Worm (Caenorhabditis elegans) whole organism, L4 larva: Measurements from ENCODE around the gene Y57G11C.51.

Experiments
- F10B5.3 ChIP-seq: sonication (generic microtip); optimal IDR thresholded peaks from 2 replicates; lab custom pipeline; 2016; ENCODE audit warnings: mild to moderate bottlenecking, missing genetic modification characterization, missing compliant biosample characterization
- F49E8.2 ChIP-seq: sonication (generic microtip); optimal IDR thresholded peaks from 2 replicates; lab custom pipeline; 2016; ENCODE audit warnings: missing compliant biosample characterization, mild to moderate bottlenecking, missing genetic modification characterization, borderline replicate concordance
- R02D3.7 ChIP-seq: fragments of 150-350 bp; sonication (generic microtip); optimal IDR thresholded peaks from 3 replicates; lab custom pipeline; 2014; ENCODE audit warnings: missing biosample characterization, missing genetic modification characterization
- T20F7.1 ChIP-seq: fragments of 200-800 bp; sonication (Bioruptor generic); optimal IDR thresholded peaks from 2 replicates; lab custom pipeline; 2018; ENCODE audit warnings: mild to moderate bottlenecking, missing genetic modification characterization, missing compliant biosample characterization
- T26A8.4 ChIP-seq: fragments of 200-800 bp; sonication (Bioruptor generic); IDR thresholded peaks from 2 replicates; pipeline ENCODE4 v1.3.6; 2022; ENCODE audit warnings: missing genetic modification characterization, missing compliant biosample characterization
- Y48G9A.11 ChIP-seq: fragments of 200-800 bp; sonication (Bioruptor generic); IDR thresholded peaks from 2 replicates; pipeline ENCODE4 v1.3.6; 2022; ENCODE audit warnings: missing genetic modification reagents, missing genetic modification characterization, missing compliant biosample characterization
- Y75B8A.6 ChIP-seq: fragments of 200-800 bp; sonication (Bioruptor generic); IDR thresholded peaks from 2 replicates; pipeline ENCODE4 v1.3.6; 2022; ENCODE audit warnings: missing genetic modification reagents, missing genetic modification characterization, missing compliant biosample characterization
- ZK546.5 ChIP-seq, 2 experiments: sonication (generic microtip); optimal IDR thresholded peaks; 2 replicates each; lab custom pipeline; 2017; ENCODE audit warnings: missing biosample characterization in 2 of 2, missing genetic modification characterization in 2 of 2
- aly-2 ChIP-seq: sonication (generic microtip); optimal IDR thresholded peaks from 2 replicates; lab custom pipeline; 2018; ENCODE audit warnings: missing biosample characterization, missing genetic modification characterization
- ama-1 ChIP-seq: fragments of 150-350 bp; optimal IDR thresholded peaks from 2 replicates; lab custom pipeline; 2014; ENCODE audit warnings: inconsistent platforms, mixed read lengths
- arid-1 ChIP-seq: fragments of 200-800 bp; sonication (Bioruptor generic); conservative IDR thresholded peaks from 2 replicates; pipeline ENCODE4 v1.3.6; 2022; ENCODE audit warnings: missing genetic modification reagents, missing genetic modification characterization, missing compliant biosample characterization
- attf-4 ChIP-seq: sonication (generic microtip); optimal IDR thresholded peaks from 3 replicates; lab custom pipeline; 2017; ENCODE audit warnings: missing biosample characterization, missing genetic modification characterization
- ceh-82 ChIP-seq: sonication (generic microtip); optimal IDR thresholded peaks from 2 replicates; lab custom pipeline; 2017; ENCODE audit warnings: missing biosample characterization, missing genetic modification characterization
- ces-1 ChIP-seq: fragments of 150-350 bp; sonication (generic microtip); optimal IDR thresholded peaks from 4 replicates; lab custom pipeline; 2014; ENCODE audit warnings: missing biosample characterization, missing genetic modification reagents, missing genetic modification characterization
- ctbp-1 ChIP-seq: fragments of 200-800 bp; sonication (Bioruptor generic); IDR thresholded peaks from 2 replicates; pipeline ENCODE4 v1.3.6; 2022; ENCODE audit warnings: missing genetic modification reagents, missing genetic modification characterization, missing compliant biosample characterization
- daf-16 ChIP-seq, 3 experiments: sonication (generic microtip); optimal IDR thresholded peaks; 2 replicates each; lab custom pipeline; 2016 to 2017; ENCODE audit warnings: missing genetic modification characterization in 3 of 3, missing genetic modification reagents in 3 of 3, mild to moderate bottlenecking in 2 of 3, missing compliant biosample characterization in 2 of 3, missing biosample characterization in 1 of 3, moderate library complexity in 1 of 3
- dmd-8 ChIP-seq: fragments of 200-800 bp; sonication (Bioruptor generic); IDR thresholded peaks from 2 replicates; pipeline ENCODE4 v1.3.6; 2022; ENCODE audit warnings: missing genetic modification characterization, missing compliant biosample characterization
- duxl-1 ChIP-seq: sonication (generic microtip); optimal IDR thresholded peaks from 2 replicates; lab custom pipeline; 2016; ENCODE audit warnings: mild to moderate bottlenecking, missing genetic modification characterization, moderate library complexity, missing compliant biosample characterization; ENCODE audit not compliant: poor library complexity
- dve-1 ChIP-seq: sonication (generic microtip); optimal IDR thresholded peaks from 2 replicates; lab custom pipeline; 2017; ENCODE audit warnings: antibody characterized with exemption, mild to moderate bottlenecking, missing genetic modification characterization, missing compliant biosample characterization; ENCODE audit not compliant: insufficient read depth
- egl-27 ChIP-seq: sonication (generic microtip); optimal IDR thresholded peaks from 3 replicates; lab custom pipeline; 2017; ENCODE audit warnings: missing biosample characterization, missing genetic modification reagents, missing genetic modification characterization
- fos-1 ChIP-seq: fragments of 150-350 bp; optimal IDR thresholded peaks from 2 replicates; lab custom pipeline; 2014; ENCODE audit warnings: missing biosample characterization, missing genetic modification characterization
- gei-8 ChIP-seq: fragments of 200-800 bp; sonication (Bioruptor generic); optimal IDR thresholded peaks from 2 replicates; lab custom pipeline; 2018; ENCODE audit warnings: mild to moderate bottlenecking, missing genetic modification characterization, missing compliant biosample characterization
- hlh-30 ChIP-seq: sonication (generic microtip); optimal IDR thresholded peaks from 2 replicates; lab custom pipeline; 2017; ENCODE audit warnings: antibody characterized with exemption, mild to moderate bottlenecking, missing genetic modification characterization, missing compliant biosample characterization; ENCODE audit not compliant: insufficient read depth
- jun-1 ChIP-seq: fragments of 150-350 bp; optimal IDR thresholded peaks from 2 replicates; lab custom pipeline; 2014; ENCODE audit warnings: missing biosample characterization, missing genetic modification reagents, missing genetic modification characterization
- lim-7 ChIP-seq: fragments of 200-800 bp; sonication (Bioruptor generic); IDR thresholded peaks from 2 replicates; pipeline ENCODE4 v1.3.6; 2022; ENCODE audit warnings: missing genetic modification characterization, missing compliant biosample characterization
- lin-13 ChIP-seq: fragments of 150-350 bp; optimal IDR thresholded peaks from 2 replicates; lab custom pipeline; 2014; ENCODE audit warnings: missing biosample characterization, missing genetic modification reagents, missing genetic modification characterization
- lin-38 ChIP-seq: fragments of 200-800 bp; sonication (Bioruptor generic); IDR thresholded peaks from 2 replicates; pipeline ENCODE4 v1.3.6; 2022; ENCODE audit warnings: missing genetic modification reagents, missing genetic modification characterization, missing compliant biosample characterization
- madf-5 ChIP-seq, 2 experiments: fragments of 200-800 bp; sonication (Bioruptor generic); IDR thresholded peaks; 2 replicates each; pipeline ENCODE4 v1.3.6; 2022; ENCODE audit warnings: missing compliant biosample characterization in 2 of 2, missing genetic modification characterization in 2 of 2
- madf-9 ChIP-seq: fragments of 200-800 bp; sonication (Bioruptor generic); conservative IDR thresholded peaks from 2 replicates; pipeline ENCODE4 v1.3.6; 2022; ENCODE audit warnings: missing genetic modification reagents, missing genetic modification characterization, missing compliant biosample characterization
- mdl-1 ChIP-seq, 2 experiments: fragments of 150-350 bp in 1 of 2; sonication (generic microtip) in 1 of 2; optimal IDR thresholded peaks; 2 replicates each; lab custom pipeline; 2014 to 2017; ENCODE audit warnings: missing biosample characterization in 2 of 2, missing genetic modification characterization in 2 of 2
- mes-2 ChIP-seq: sonication (generic microtip); optimal IDR thresholded peaks from 2 replicates; lab custom pipeline; 2016; ENCODE audit warnings: missing genotype, mild to moderate bottlenecking, missing genetic modification characterization, missing compliant biosample characterization; ENCODE audit not compliant: poor library complexity, severe bottlenecking
- mxl-3 ChIP-seq: fragments of 200-800 bp; sonication (Bioruptor generic); optimal IDR thresholded peaks from 2 replicates; lab custom pipeline; 2018; ENCODE audit warnings: mild to moderate bottlenecking, missing genetic modification characterization, missing compliant biosample characterization
- nhr-102 ChIP-seq: sonication (generic microtip); optimal IDR thresholded peaks from 2 replicates; lab custom pipeline; 2016; ENCODE audit warnings: mild to moderate bottlenecking, missing genetic modification characterization, moderate library complexity, missing compliant biosample characterization
- nhr-11 ChIP-seq: fragments of 150-350 bp; optimal IDR thresholded peaks from 2 replicates; lab custom pipeline; 2014; ENCODE audit warnings: missing biosample characterization, missing genetic modification characterization
- nhr-111 ChIP-seq: fragments of 200-800 bp; sonication (Bioruptor generic); optimal IDR thresholded peaks from 2 replicates; lab custom pipeline; 2018; ENCODE audit warnings: mild to moderate bottlenecking, missing genetic modification characterization, missing compliant biosample characterization
- nhr-237 ChIP-seq: sonication (generic microtip); optimal IDR thresholded peaks from 2 replicates; lab custom pipeline; 2017; ENCODE audit warnings: missing biosample characterization, missing genetic modification characterization
- nhr-25 ChIP-seq: sonication (generic microtip); optimal IDR thresholded peaks from 2 replicates; lab custom pipeline; 2017; ENCODE audit warnings: missing genetic modification characterization, mild to moderate bottlenecking, missing compliant biosample characterization, antibody characterized with exemption, moderate library complexity, borderline replicate concordance; ENCODE audit not compliant: insufficient read depth
- nhr-28 ChIP-seq: fragments of 150-350 bp; optimal IDR thresholded peaks from 2 replicates; lab custom pipeline; 2014; ENCODE audit warnings: missing biosample characterization, missing genetic modification characterization
- nhr-41 ChIP-seq: fragments of 200-800 bp; sonication (Bioruptor generic); IDR thresholded peaks from 2 replicates; pipeline ENCODE4 v1.3.6; 2022; ENCODE audit warnings: missing genetic modification reagents, missing genetic modification characterization, missing compliant biosample characterization
- nhr-76 ChIP-seq: fragments of 150-350 bp; optimal IDR thresholded peaks from 2 replicates; lab custom pipeline; 2014; ENCODE audit warnings: missing biosample characterization, missing genetic modification characterization
- saeg-2 ChIP-seq: fragments of 200-800 bp; sonication (Bioruptor generic); IDR thresholded peaks from 2 replicates; pipeline ENCODE4 v1.3.6; 2022; ENCODE audit warnings: missing genetic modification reagents, missing genetic modification characterization, missing compliant biosample characterization
- skn-1 ChIP-seq: fragments of 150-350 bp; optimal IDR thresholded peaks from 2 replicates; lab custom pipeline; 2014; ENCODE audit warnings: missing biosample characterization, missing genetic modification characterization
- unc-39 ChIP-seq: sonication (generic microtip); optimal IDR thresholded peaks from 2 replicates; lab custom pipeline; 2017; ENCODE audit warnings: missing biosample characterization, missing genetic modification characterization
- unc-62 ChIP-seq, 3 experiments: fragments of 150-350 bp in 1 of 3; sonication (generic microtip); optimal IDR thresholded peaks in 2 of 3; peaks in 1 of 3; 1 replicate in 1 of 3; 2 replicates in 2 of 3; lab custom pipeline; 2014 to 2017; ENCODE audit warnings: missing biosample characterization in 3 of 3, missing genetic modification characterization in 3 of 3, missing genetic modification reagents in 3 of 3, missing genotype in 1 of 3
- vab-7 ChIP-seq: fragments of 200-800 bp; sonication (Bioruptor generic); IDR thresholded peaks from 2 replicates; pipeline ENCODE4 v1.3.6; 2022; ENCODE audit warnings: missing genetic modification reagents, missing genetic modification characterization, missing compliant biosample characterization
- zip-11 ChIP-seq: fragments of 200-800 bp; sonication (Bioruptor generic); IDR thresholded peaks from 2 replicates; pipeline ENCODE4 v1.3.6; 2022; ENCODE audit warnings: missing genetic modification characterization, missing compliant biosample characterization

Y57G11C.51 gene

DNA sequence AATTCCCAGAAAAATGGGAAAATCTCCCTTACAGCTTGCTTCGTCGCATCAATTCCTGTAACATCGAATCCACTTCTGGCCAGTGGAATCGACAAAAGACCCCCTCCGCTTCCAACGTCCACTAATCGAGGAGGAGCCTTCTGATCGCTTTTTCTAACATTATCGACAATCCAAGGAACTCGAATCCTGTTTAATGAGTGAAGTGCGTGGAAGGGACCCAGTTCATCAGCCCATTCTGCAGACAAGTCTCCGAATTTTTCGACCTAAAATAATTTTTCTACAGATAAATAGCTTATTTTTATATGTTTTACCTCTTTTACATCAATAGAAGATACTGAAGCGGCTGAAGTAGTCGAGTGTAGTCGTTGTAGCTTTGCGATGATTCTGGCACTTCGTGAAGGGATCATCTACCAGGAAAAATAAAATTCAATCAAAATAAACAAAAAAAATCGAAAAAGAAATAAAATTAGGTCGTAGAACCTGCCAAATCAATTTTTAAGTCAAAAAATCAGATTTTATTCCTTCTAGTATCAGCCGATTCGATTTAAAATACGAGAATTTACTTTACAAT lies 21.6 kb upstream of the Y57G11C.51 start, which contains the start of gene coq-3 (continued):
- no peak for TF ChIP-seq aly-2 (tag; lab: Kevin White, UChicago)
- no peak for TF ChIP-seq F49E8.2 (tag; lab: Kevin White, UChicago)
- no peak for TF ChIP-seq gei-8 (GFP tag; lab: Kevin White, UChicago)
- TF ChIP-seq arid-1, result no peak
- TF ChIP-seq nhr-25 (tag; lab: Kevin White, UChicago), result no peak
- TF ChIP-seq nhr-102 (tag; lab: Kevin White, UChicago), result no peak
- no peak for TF ChIP-seq vab-7 (GFP tag; lab: Robert Waterston, UW)
- TF ChIP-seq nhr-41, result no peak
- TF ChIP-seq nhr-111, result no peak
- TF ChIP-seq lim-7 (GFP tag; lab: Robert Waterston, UW), result 0 out of 2 replicates have a peak, but pooled peaks have one; percentile 25
- TF ChIP-seq mxl-3 (GFP tag; lab: Kevin White, UChicago), result no peak
- peak; percentile 28 for TF ChIP-seq mes-2
- TF ChIP-seq nhr-237 (tag; lab: Kevin White, UChicago), result no peak
- no peak for TF ChIP-seq fos-1
- no peak for TF ChIP-seq saeg-2 (GFP tag; lab: Robert Waterston, UW)
- TF ChIP-seq unc-39, result no peak
- TF ChIP-seq lin-38 (GFP tag; lab: Robert Waterston, UW), result peak; percentile 23; the same call in 1 of the 2 replicates
- no peak for TF ChIP-seq Y75B8A.6 (GFP tag; lab: Robert Waterston, UW)
- no peak for TF ChIP-seq mdl-1 (tag; optimal IDR thresholded peaks at IDR 0.05; lab: Kevin White, UChicago)
- TF ChIP-seq ZK546.5 (tag; optimal IDR thresholded peaks at IDR 0.05; lab: Kevin White, UChicago), result no peak
- TF ChIP-seq ces-1 (GFP tag; lab: Kevin White, UChicago), result no peak
- TF ChIP-seq F10B5.3, result no peak
- no peak for TF ChIP-seq skn-1

DNA sequence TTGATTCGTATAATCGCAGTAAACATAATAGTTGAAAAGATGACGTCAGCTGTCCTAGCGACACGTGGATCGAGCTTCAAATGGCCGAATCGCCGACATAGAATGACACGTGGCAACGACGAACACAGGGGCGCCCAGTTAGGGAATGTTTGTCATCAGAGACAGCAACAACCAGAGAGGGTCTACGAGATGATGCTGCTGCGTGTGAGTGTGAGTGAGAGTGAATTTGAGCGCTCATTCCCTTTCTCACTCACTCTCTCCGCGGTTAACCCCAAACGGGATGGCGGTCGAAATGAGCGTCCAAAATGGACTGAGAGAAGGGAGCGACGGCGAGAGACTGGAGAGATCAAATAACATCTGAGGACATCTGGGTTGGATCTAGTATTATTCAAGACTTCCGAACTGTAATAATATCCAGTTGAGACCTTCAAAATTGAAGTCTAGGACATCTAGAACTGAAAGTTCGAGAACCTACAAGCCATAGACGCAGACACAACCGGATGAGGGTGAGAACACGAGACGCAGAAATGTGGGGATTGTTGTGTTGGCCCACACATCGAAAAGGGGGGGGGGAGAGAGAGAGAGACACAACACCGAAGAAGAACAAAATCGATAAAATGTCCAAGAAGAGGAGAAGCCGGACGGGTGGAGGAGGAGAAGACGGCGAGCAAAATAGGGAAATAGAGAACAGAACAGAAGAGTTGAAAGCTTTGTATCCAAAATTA lies 19.7 kb upstream of the Y57G11C.51 start:
- TF ChIP-seq hlh-30 (tag; lab: Kevin White, UChicago), result peak; percentile 94
- TF ChIP-seq lin-13 (GFP tag; lab: Kevin White, UChicago), result no peak
- peak; percentile 53 for TF ChIP-seq nhr-28 (tag; lab: Kevin White, UChicago)
- TF ChIP-seq ceh-82 (tag; lab: Kevin White, UChicago), result no peak
- TF ChIP-seq dve-1 (tag; lab: Kevin White, UChicago), result peak; percentile 59
- 0 out of 2 replicates have a peak, but pooled peaks have one; percentile 7 for TF ChIP-seq arid-1
- no peak for TF ChIP-seq R02D3.7 (tag; lab: Kevin White, UChicago)
- TF ChIP-seq unc-39, result no peak
- TF ChIP-seq skn-1, result no peak
- no peak for TF ChIP-seq egl-27
- peak in 1 of 2 experiments; percentile 69 for TF ChIP-seq unc-62 (GFP tag; optimal IDR thresholded peaks at IDR 0.05 in 1 of 2; lab: Kevin White, UChicago)
- no peak for TF ChIP-seq unc-62 (tag; optimal IDR thresholded peaks at IDR 0.05; lab: Kevin White, UChicago)
- TF ChIP-seq mes-2, result peak; percentile 74
- no peak for TF ChIP-seq jun-1 (tag; lab: Kevin White, UChicago)
- no peak for TF ChIP-seq zip-11 (GFP tag; lab: Robert Waterston, UW)
- TF ChIP-seq attf-4 (tag; lab: Kevin White, UChicago), result no peak
- TF ChIP-seq madf-5 (GFP tag; IDR thresholded peaks at IDR 0.05; lab: Robert Waterston, UW), result no peak
- 0 out of 2 replicates have a peak, but pooled peaks have one; percentile 46 for TF ChIP-seq ctbp-1
- no peak for TF ChIP-seq nhr-76 (tag; lab: Kevin White, UChicago)
- TF ChIP-seq nhr-237 (tag; lab: Kevin White, UChicago), result no peak
- no peak for TF ChIP-seq madf-9
- TF ChIP-seq T26A8.4 (GFP tag; lab: Robert Waterston, UW), result 0 out of 2 replicates have a peak, but pooled peaks have one; percentile 7
- peak; percentile 71 for TF ChIP-seq ama-1 (lab: Kevin White, UChicago)
- TF ChIP-seq Y48G9A.11 (GFP tag; lab: Robert Waterston, UW), result no peak
- TF ChIP-seq daf-16 (GFP tag; optimal IDR thresholded peaks at IDR 0.05; lab: Kevin White, UChicago), result no peak
- TF ChIP-seq daf-16 (tag; optimal IDR thresholded peaks at IDR 0.05; lab: Kevin White, UChicago), result peak; percentile 85
- peak; percentile 18 for TF ChIP-seq duxl-1 (tag; lab: Kevin White, UChicago)
- peak; percentile 93 for TF ChIP-seq mxl-3 (GFP tag; lab: Kevin White, UChicago)
- peak; percentile 16 for TF ChIP-seq T20F7.1 (GFP tag; lab: Kevin White, UChicago)
- TF ChIP-seq nhr-11 (tag; lab: Kevin White, UChicago), result peak; percentile 22
- TF ChIP-seq dmd-8 (GFP tag; lab: Robert Waterston, UW), result no peak
